Worm (Caenorhabditis elegans) whole organism, L4 larva: Measurements from ENCODE around the gene clec-82.

Source experiments
- F10B5.3 ChIP-seq: sonication (generic microtip); optimal IDR thresholded peaks from 2 replicates; lab custom pipeline; 2016; ENCODE audit warnings: mild to moderate bottlenecking, missing genetic modification characterization, missing compliant biosample characterization
- F26F4.8 ChIP-seq: fragments of 200-800 bp; sonication (Bioruptor generic); conservative IDR thresholded peaks from 2 replicates; pipeline ENCODE4 v1.3.6; 2022; ENCODE audit warnings: missing genetic modification characterization, missing compliant biosample characterization
- F44E2.7 ChIP-seq: fragments of 200-800 bp; sonication (Bioruptor generic); IDR thresholded peaks from 2 replicates; pipeline ENCODE4 v2.1.2; 2022; ENCODE audit warnings: missing genetic modification characterization, missing compliant biosample characterization
- Y48G9A.11 ChIP-seq: fragments of 200-800 bp; sonication (Bioruptor generic); IDR thresholded peaks from 2 replicates; pipeline ENCODE4 v1.3.6; 2022; ENCODE audit warnings: missing genetic modification reagents, missing genetic modification characterization, missing compliant biosample characterization
- Y75B8A.6 ChIP-seq: fragments of 200-800 bp; sonication (Bioruptor generic); IDR thresholded peaks from 2 replicates; pipeline ENCODE4 v1.3.6; 2022; ENCODE audit warnings: missing genetic modification reagents, missing genetic modification characterization, missing compliant biosample characterization
- aha-1 ChIP-seq: fragments of 150-350 bp; peaks from one replicate; lab custom pipeline; 2014; ENCODE audit warnings: missing biosample characterization, missing genetic modification characterization
- ama-1 ChIP-seq: fragments of 150-350 bp; optimal IDR thresholded peaks from 2 replicates; lab custom pipeline; 2014; ENCODE audit warnings: inconsistent platforms, mixed read lengths
- arid-1 ChIP-seq: fragments of 200-800 bp; sonication (Bioruptor generic); conservative IDR thresholded peaks from 2 replicates; pipeline ENCODE4 v1.3.6; 2022; ENCODE audit warnings: missing genetic modification reagents, missing genetic modification characterization, missing compliant biosample characterization
- ceh-32 ChIP-seq: sonication (generic microtip); optimal IDR thresholded peaks from 2 replicates; lab custom pipeline; 2016; ENCODE audit warnings: mild to moderate bottlenecking, missing genetic modification characterization, missing compliant biosample characterization; ENCODE audit not compliant: poor library complexity
- ceh-44 ChIP-seq: fragments of 200-800 bp; sonication (Bioruptor generic); IDR thresholded peaks from 2 replicates; pipeline ENCODE4 v1.3.6; 2022; ENCODE audit warnings: missing genetic modification reagents, missing genetic modification characterization, missing compliant biosample characterization
- ctbp-1 ChIP-seq: fragments of 200-800 bp; sonication (Bioruptor generic); IDR thresholded peaks from 2 replicates; pipeline ENCODE4 v1.3.6; 2022; ENCODE audit warnings: missing genetic modification reagents, missing genetic modification characterization, missing compliant biosample characterization
- daf-16 ChIP-seq, 3 experiments: sonication (generic microtip); optimal IDR thresholded peaks; 2 replicates each; lab custom pipeline; 2016 to 2017; ENCODE audit warnings: missing genetic modification characterization in 3 of 3, missing genetic modification reagents in 3 of 3, mild to moderate bottlenecking in 2 of 3, missing compliant biosample characterization in 2 of 3, missing biosample characterization in 1 of 3, moderate library complexity in 1 of 3
- dmd-8 ChIP-seq: fragments of 200-800 bp; sonication (Bioruptor generic); IDR thresholded peaks from 2 replicates; pipeline ENCODE4 v1.3.6; 2022; ENCODE audit warnings: missing genetic modification characterization, missing compliant biosample characterization
- dmd-9 ChIP-seq: fragments of 200-800 bp; sonication (Bioruptor generic); IDR thresholded peaks from 2 replicates; pipeline ENCODE4 v1.3.6; 2022; ENCODE audit warnings: missing genetic modification reagents, missing genetic modification characterization, missing compliant biosample characterization
- dpl-1 ChIP-seq: fragments of 150-350 bp; optimal IDR thresholded peaks from 2 replicates; lab custom pipeline; 2014; ENCODE audit warnings: missing biosample characterization, missing genetic modification reagents, missing genetic modification characterization
- duxl-1 ChIP-seq: sonication (generic microtip); optimal IDR thresholded peaks from 2 replicates; lab custom pipeline; 2016; ENCODE audit warnings: mild to moderate bottlenecking, missing genetic modification characterization, moderate library complexity, missing compliant biosample characterization; ENCODE audit not compliant: poor library complexity
- egl-27 ChIP-seq: sonication (generic microtip); optimal IDR thresholded peaks from 3 replicates; lab custom pipeline; 2017; ENCODE audit warnings: missing biosample characterization, missing genetic modification reagents, missing genetic modification characterization
- egl-43 ChIP-seq: fragments of 200-800 bp; sonication (Bioruptor generic); IDR thresholded peaks from 2 replicates; pipeline ENCODE4 v1.3.6; 2022; ENCODE audit warnings: missing genetic modification reagents, missing genetic modification characterization, missing compliant biosample characterization
- fos-1 ChIP-seq: fragments of 150-350 bp; optimal IDR thresholded peaks from 2 replicates; lab custom pipeline; 2014; ENCODE audit warnings: missing biosample characterization, missing genetic modification characterization
- gei-8 ChIP-seq: fragments of 200-800 bp; sonication (Bioruptor generic); optimal IDR thresholded peaks from 2 replicates; lab custom pipeline; 2018; ENCODE audit warnings: mild to moderate bottlenecking, missing genetic modification characterization, missing compliant biosample characterization
- hlh-11 ChIP-seq: fragments of 200-800 bp; sonication (Bioruptor generic); optimal IDR thresholded peaks from 2 replicates; lab custom pipeline; 2018; ENCODE audit warnings: mild to moderate bottlenecking, missing genetic modification characterization, missing compliant biosample characterization
- hmg-1.1 ChIP-seq: fragments of 200-800 bp; sonication (Bioruptor generic); IDR thresholded peaks from 2 replicates; pipeline ENCODE4 v1.3.6; 2022; ENCODE audit warnings: missing genetic modification reagents, missing genetic modification characterization, missing compliant biosample characterization
- jun-1 ChIP-seq: fragments of 150-350 bp; optimal IDR thresholded peaks from 2 replicates; lab custom pipeline; 2014; ENCODE audit warnings: missing biosample characterization, missing genetic modification reagents, missing genetic modification characterization
- lim-7 ChIP-seq: fragments of 200-800 bp; sonication (Bioruptor generic); IDR thresholded peaks from 2 replicates; pipeline ENCODE4 v1.3.6; 2022; ENCODE audit warnings: missing genetic modification characterization, missing compliant biosample characterization
- lin-1 ChIP-seq: fragments of 200-800 bp; sonication (Bioruptor generic); IDR thresholded peaks from 2 replicates; pipeline ENCODE4 v1.3.6; 2022; ENCODE audit warnings: missing genetic modification reagents, missing genetic modification characterization, missing compliant biosample characterization
- lin-13 ChIP-seq: fragments of 150-350 bp; optimal IDR thresholded peaks from 2 replicates; lab custom pipeline; 2014; ENCODE audit warnings: missing biosample characterization, missing genetic modification reagents, missing genetic modification characterization
- lin-38 ChIP-seq: fragments of 200-800 bp; sonication (Bioruptor generic); IDR thresholded peaks from 2 replicates; pipeline ENCODE4 v1.3.6; 2022; ENCODE audit warnings: missing genetic modification reagents, missing genetic modification characterization, missing compliant biosample characterization
- lsy-2 ChIP-seq, 2 experiments: fragments of 150-350 bp in 1 of 2; sonication (generic microtip) in 1 of 2; optimal IDR thresholded peaks; 2 replicates each; lab custom pipeline; 2014 to 2017; ENCODE audit warnings: missing biosample characterization in 2 of 2, missing genetic modification characterization in 2 of 2
- madf-5 ChIP-seq, 2 experiments: fragments of 200-800 bp; sonication (Bioruptor generic); IDR thresholded peaks; 2 replicates each; pipeline ENCODE4 v1.3.6; 2022; ENCODE audit warnings: missing compliant biosample characterization in 2 of 2, missing genetic modification characterization in 2 of 2
- mdt-29 ChIP-seq: fragments of 200-800 bp; sonication (Bioruptor generic); IDR thresholded peaks from 2 replicates; pipeline ENCODE4 v1.3.6; 2022; ENCODE audit warnings: missing genetic modification reagents, missing genetic modification characterization, missing compliant biosample characterization
- mep-1 ChIP-seq: fragments of 150-350 bp; sonication (generic microtip); optimal IDR thresholded peaks from 3 replicates; lab custom pipeline; 2014; ENCODE audit warnings: missing biosample characterization, missing genetic modification characterization
- mxl-3 ChIP-seq: fragments of 200-800 bp; sonication (Bioruptor generic); optimal IDR thresholded peaks from 2 replicates; lab custom pipeline; 2018; ENCODE audit warnings: mild to moderate bottlenecking, missing genetic modification characterization, missing compliant biosample characterization
- nhr-41 ChIP-seq: fragments of 200-800 bp; sonication (Bioruptor generic); IDR thresholded peaks from 2 replicates; pipeline ENCODE4 v1.3.6; 2022; ENCODE audit warnings: missing genetic modification reagents, missing genetic modification characterization, missing compliant biosample characterization
- nhr-6 ChIP-seq: fragments of 150-350 bp; optimal IDR thresholded peaks from 2 replicates; lab custom pipeline; 2014; ENCODE audit warnings: missing biosample characterization, missing genetic modification characterization
- nhr-77 ChIP-seq: fragments of 150-350 bp; optimal IDR thresholded peaks from 2 replicates; lab custom pipeline; 2014; ENCODE audit warnings: missing biosample characterization, missing genetic modification characterization
- php-3 ChIP-seq: fragments of 200-800 bp; sonication (Bioruptor generic); IDR thresholded peaks from 2 replicates; pipeline ENCODE4 v1.3.6; 2022; ENCODE audit warnings: missing genetic modification reagents, missing genetic modification characterization, missing compliant biosample characterization
- saeg-2 ChIP-seq: fragments of 200-800 bp; sonication (Bioruptor generic); IDR thresholded peaks from 2 replicates; pipeline ENCODE4 v1.3.6; 2022; ENCODE audit warnings: missing genetic modification reagents, missing genetic modification characterization, missing compliant biosample characterization
- snpc-1.2 ChIP-seq: fragments of 200-800 bp; sonication (Bioruptor generic); IDR thresholded peaks from 2 replicates; pipeline ENCODE4 v1.3.6; 2022; ENCODE audit warnings: missing genetic modification reagents, missing genetic modification characterization, missing compliant biosample characterization
- tag-97 ChIP-seq: fragments of 200-800 bp; sonication (Bioruptor generic); IDR thresholded peaks from 2 replicates; pipeline ENCODE4 v1.3.6; 2022; ENCODE audit warnings: missing genetic modification characterization, missing compliant biosample characterization
- tra-1 ChIP-seq: fragments of 200-800 bp; sonication (Bioruptor generic); IDR thresholded peaks from 2 replicates; pipeline ENCODE4 v1.3.6; 2022; ENCODE audit warnings: missing genetic modification reagents, missing genetic modification characterization, missing compliant biosample characterization
- unc-130 ChIP-seq: sonication (generic microtip); optimal IDR thresholded peaks from 2 replicates; lab custom pipeline; 2016; ENCODE audit warnings: missing genetic modification reagents, missing genetic modification characterization, missing compliant biosample characterization
- unc-39 ChIP-seq: sonication (generic microtip); optimal IDR thresholded peaks from 2 replicates; lab custom pipeline; 2017; ENCODE audit warnings: missing biosample characterization, missing genetic modification characterization
- unc-62 ChIP-seq, 3 experiments: fragments of 150-350 bp in 1 of 3; sonication (generic microtip); optimal IDR thresholded peaks in 2 of 3; peaks in 1 of 3; 1 replicate in 1 of 3; 2 replicates in 2 of 3; lab custom pipeline; 2014 to 2017; ENCODE audit warnings: missing biosample characterization in 3 of 3, missing genetic modification characterization in 3 of 3, missing genetic modification reagents in 3 of 3, missing genotype in 1 of 3
- vab-7 ChIP-seq: fragments of 200-800 bp; sonication (Bioruptor generic); IDR thresholded peaks from 2 replicates; pipeline ENCODE4 v1.3.6; 2022; ENCODE audit warnings: missing genetic modification reagents, missing genetic modification characterization, missing compliant biosample characterization
- zfp-2 ChIP-seq: sonication (generic microtip); optimal IDR thresholded peaks from 2 replicates; lab custom pipeline; 2016; ENCODE audit warnings: mild to moderate bottlenecking, missing genetic modification characterization, missing compliant biosample characterization
- zfp-3 ChIP-seq: fragments of 200-800 bp; sonication (Bioruptor generic); conservative IDR thresholded peaks from 2 replicates; pipeline ENCODE4 v1.3.6; 2022; ENCODE audit warnings: missing genetic modification reagents, missing genetic modification characterization, missing compliant biosample characterization

Gene clec-82

DNA sequence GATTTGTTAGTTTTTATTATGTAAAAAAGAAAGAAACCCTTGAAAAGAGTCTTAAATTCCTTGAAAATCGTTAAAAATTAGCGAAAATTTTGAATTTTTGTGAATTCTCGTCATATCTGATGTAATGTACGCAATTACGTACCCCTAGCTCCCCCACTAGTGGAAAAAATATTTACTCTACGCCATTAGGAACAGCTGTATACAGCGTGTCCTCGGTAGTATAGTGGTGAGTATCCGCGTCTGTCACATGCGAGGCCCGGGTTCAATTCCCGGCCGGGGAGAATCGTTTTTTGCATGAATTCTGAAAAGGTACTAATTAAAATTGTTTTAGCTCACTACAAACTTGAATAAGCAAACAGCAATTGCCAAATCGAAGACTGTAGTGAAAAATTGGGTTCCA lies 35.6 kb upstream of the clec-82 start:
- TF ChIP-seq unc-39 (tag; lab: Kevin White, UChicago) (no peak), lin-38 (GFP tag; lab: Robert Waterston, UW) (peak; percentile 36; the same call in 1 of the 2 replicates), aha-1 (tag; lab: Kevin White, UChicago) (peak; percentile 49)

DNA sequence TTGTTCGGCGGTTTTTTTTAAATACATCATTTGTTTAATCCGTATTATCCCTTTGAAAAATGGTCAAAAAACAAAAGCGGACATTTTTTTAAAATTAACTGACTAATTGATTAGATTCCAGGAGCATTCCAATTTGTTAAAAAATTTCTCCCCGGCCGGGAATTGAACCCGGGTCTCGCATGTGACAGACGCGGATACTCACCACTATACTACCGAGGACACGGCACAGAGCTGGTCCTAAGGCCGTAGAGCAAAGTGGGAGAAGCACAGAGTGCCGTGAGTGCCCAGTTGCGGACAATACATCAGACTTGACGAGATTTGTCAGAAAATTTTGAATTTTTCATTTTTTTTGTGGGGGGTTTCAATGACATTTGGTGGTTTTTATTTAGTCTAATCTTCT lies 34.5 kb upstream of the clec-82 start:
- TF ChIP-seq vab-7 = peak; percentile 85
- peak; percentile 61; the same call in 1 of the 2 replicates for TF ChIP-seq saeg-2 (GFP tag; lab: Robert Waterston, UW)
- TF ChIP-seq lin-1 (GFP tag; lab: Robert Waterston, UW) = 0 out of 2 replicates have a peak, but pooled peaks have one; percentile 46
- peak; percentile 73 for TF ChIP-seq lin-38 (GFP tag; lab: Robert Waterston, UW)
- peak; percentile 66 for TF ChIP-seq mdt-29 (GFP tag; lab: Robert Waterston, UW)
- TF ChIP-seq ceh-32 (tag; lab: Kevin White, UChicago) = no peak
- TF ChIP-seq Y48G9A.11 (GFP tag; lab: Robert Waterston, UW) = peak; percentile 65
- no peak for TF ChIP-seq ama-1 (lab: Kevin White, UChicago)
- 0 out of 2 replicates have a peak, but pooled peaks have one; percentile 33 for TF ChIP-seq ctbp-1 (GFP tag; lab: Robert Waterston, UW)
- TF ChIP-seq nhr-6 (tag; lab: Kevin White, UChicago) = no peak
- peak; percentile 22 for TF ChIP-seq dpl-1 (GFP tag; lab: Kevin White, UChicago)
- TF ChIP-seq duxl-1 (tag; lab: Kevin White, UChicago) = peak; percentile 49
- 0 out of 2 replicates have a peak, but pooled peaks have one; percentile 23 for TF ChIP-seq dmd-9 (GFP tag; lab: Robert Waterston, UW)
- TF ChIP-seq Y75B8A.6 (GFP tag; lab: Robert Waterston, UW) = peak; percentile 41; the same call in 1 of the 2 replicates
- peak in 1 of 2 experiments; percentile 46; a peak in 1 of 4 replicates for TF ChIP-seq madf-5 (GFP tag; IDR thresholded peaks at IDR 0.05; lab: Robert Waterston, UW)
- TF ChIP-seq unc-39 (tag; lab: Kevin White, UChicago) = no peak
- TF ChIP-seq zfp-2 (tag; lab: Kevin White, UChicago) = no peak
- peak; percentile 68; the same call in 1 of the 2 replicates for TF ChIP-seq F44E2.7
- TF ChIP-seq nhr-41 (GFP tag; lab: Robert Waterston, UW) = peak; percentile 35; the same call in 1 of the 2 replicates
- TF ChIP-seq php-3 (GFP tag; lab: Robert Waterston, UW) = 0 out of 2 replicates have a peak, but pooled peaks have one; percentile 38
- peak in 1 of 2 experiments; percentile 56 for TF ChIP-seq daf-16 (GFP tag; optimal IDR thresholded peaks at IDR 0.05; lab: Kevin White, UChicago)
- peak; percentile 17 for TF ChIP-seq daf-16 (tag; optimal IDR thresholded peaks at IDR 0.05; lab: Kevin White, UChicago)
- peak; percentile 75 for TF ChIP-seq dmd-8 (GFP tag; lab: Robert Waterston, UW)
- no peak for TF ChIP-seq tag-97 (GFP tag; lab: Robert Waterston, UW)
- peak; percentile 89 for TF ChIP-seq F26F4.8 (GFP tag; lab: Robert Waterston, UW)
- peak; percentile 55 for TF ChIP-seq snpc-1.2 (GFP tag; lab: Robert Waterston, UW)
- TF ChIP-seq hlh-11 (tag; lab: Kevin White, UChicago) = peak; percentile 12
- TF ChIP-seq F10B5.3 = no peak
- peak; percentile 81 for TF ChIP-seq aha-1 (tag; lab: Kevin White, UChicago)
- TF ChIP-seq egl-27 = no peak
- TF ChIP-seq lin-13 (GFP tag; lab: Kevin White, UChicago) = peak; percentile 70
- no peak for TF ChIP-seq nhr-77 (tag; lab: Kevin White, UChicago)
- TF ChIP-seq unc-130 (GFP tag; lab: Kevin White, UChicago) = no peak
- no peak for TF ChIP-seq jun-1
- peak; percentile 44 for TF ChIP-seq gei-8
- no peak for TF ChIP-seq fos-1 (tag; lab: Kevin White, UChicago)
- TF ChIP-seq lim-7 (GFP tag; lab: Robert Waterston, UW) = peak; percentile 78
- TF ChIP-seq ceh-44 (GFP tag; lab: Robert Waterston, UW) = peak; percentile 66; the same call in 1 of the 2 replicates
- peak; percentile 91 for TF ChIP-seq egl-43
- peak; percentile 69 for TF ChIP-seq arid-1 (GFP tag; lab: Robert Waterston, UW)
- peak; percentile 55 for TF ChIP-seq mep-1
- TF ChIP-seq lsy-2 (tag; optimal IDR thresholded peaks at IDR 0.05; lab: Kevin White, UChicago) = peak in 1 of 2 experiments; percentile 24
- no peak for TF ChIP-seq unc-62 (GFP tag; optimal IDR thresholded peaks at IDR 0.05 in 1 of 2; lab: Kevin White, UChicago)
- TF ChIP-seq unc-62 (tag; optimal IDR thresholded peaks at IDR 0.05; lab: Kevin White, UChicago) = no peak
- peak; percentile 72; the same call in 1 of the 2 replicates for TF ChIP-seq zfp-3
- peak; percentile 28; the same call in 1 of the 2 replicates for TF ChIP-seq tra-1 (GFP tag; lab: Robert Waterston, UW)
- peak; percentile 47; the same call in 1 of the 2 replicates for TF ChIP-seq hmg-1.1 (GFP tag; lab: Robert Waterston, UW)
- peak; percentile 17 for TF ChIP-seq mxl-3 (GFP tag; lab: Kevin White, UChicago)
